Fruit fly (Drosophila melanogaster): Measurements from ENCODE around the gene Nufip.

The Nufip gene

dm6 chr3L:18781653-18782629 is 33.8 kb upstream of the Nufip start (continued):
- TF ChIP-seq CG10431 (GFP tag; optimal IDR thresholded peaks at IDR 0.05) (no peak), Dbx (GFP tag; IDR thresholded peaks at IDR 0.05) (no peak), CG5953 (GFP tag; IDR thresholded peaks at IDR 0.05) (0 out of 2 replicates have a peak, but pooled peaks have one; percentile 3), ro (GFP tag; IDR thresholded peaks at IDR 0.05) (no peak), CG1602 (GFP tag; optimal IDR thresholded peaks at IDR 0.05) (peak; percentile 3), ab (GFP tag; optimal IDR thresholded peaks at IDR 0.05) (no peak), Hr78 (GFP tag; optimal IDR thresholded peaks at IDR 0.05) (peak in 1 of 2 experiments; percentile 4), CG14860 (GFP tag; IDR thresholded peaks at IDR 0.05; ENCODE audit: partially characterized antibody) (no peak), fd64A (GFP tag; optimal IDR thresholded peaks at IDR 0.05) (no peak), pum (GFP tag; optimal IDR thresholded peaks at IDR 0.05) (no peak), mirr (GFP tag; optimal IDR thresholded peaks at IDR 0.05) (peak; percentile 58), Sry-β (GFP tag; optimal IDR thresholded peaks at IDR 0.05) (no peak), Bgb (GFP tag; IDR thresholded peaks at IDR 0.05; ENCODE audit: partially characterized antibody) (no peak), jumu (GFP tag; optimal IDR thresholded peaks at IDR 0.05) (no peak), Elba2 (GFP tag; optimal IDR thresholded peaks at IDR 0.05) (no peak), hth (optimal IDR thresholded peaks at IDR 0.05) (no peak), Mrtf (GFP tag; IDR thresholded peaks at IDR 0.05) (0 out of 3 replicates have a peak, but pooled peaks have one; percentile 34), salm (tag; optimal IDR thresholded peaks at IDR 0.05) (peak; percentile 10), Med (GFP tag) (peak; percentile 6), CG12659 (GFP tag; optimal IDR thresholded peaks at IDR 0.05) (peak; percentile 80), CG34224 (GFP tag; IDR thresholded peaks at IDR 0.05; ENCODE audit: partially characterized antibody) (no peak), CG18011 (GFP tag; optimal IDR thresholded peaks at IDR 0.05) (no peak), CG16779 (GFP tag; IDR thresholded peaks at IDR 0.05) (no peak), CG2712 (tag; optimal IDR thresholded peaks at IDR 0.05) (peak; percentile 39), CG7786 (GFP tag; optimal IDR thresholded peaks at IDR 0.05) (no peak), sim (GFP tag; IDR thresholded peaks at IDR 0.05) (no peak), CG12769 (tag; optimal IDR thresholded peaks at IDR 0.05) (peak; percentile 85), sisA (GFP tag; IDR thresholded peaks at IDR 0.05) (peak; percentile 45), CG31365 (tag; optimal IDR thresholded peaks at IDR 0.05) (no peak), HLH4C (GFP tag; IDR thresholded peaks at IDR 0.05; ENCODE audit: partially characterized antibody) (no peak), B-H2 (GFP tag; optimal IDR thresholded peaks at IDR 0.05) (no peak), Abd-B (GFP tag; optimal IDR thresholded peaks at IDR 0.05) (peak; percentile 64), Rfx (GFP tag; IDR thresholded peaks at IDR 0.05) (no peak), zfh2 (GFP tag; optimal IDR thresholded peaks at IDR 0.05) (no peak), CG10543 (GFP tag; optimal IDR thresholded peaks at IDR 0.05) (peak; percentile 15), NFAT (GFP tag; IDR thresholded peaks at IDR 0.05) (no peak), tio (GFP tag; optimal IDR thresholded peaks at IDR 0.05) (peak; percentile 60), CG9609 (GFP tag; optimal IDR thresholded peaks at IDR 0.05) (no peak), dati (GFP tag; IDR thresholded peaks at IDR 0.05) (no peak), CG3065 (GFP tag; optimal IDR thresholded peaks at IDR 0.05) (no peak), nau (GFP tag; optimal IDR thresholded peaks at IDR 0.05) (no peak), CG10321 (GFP tag; IDR thresholded peaks at IDR 0.05) (0 out of 2 replicates have a peak, but pooled peaks have one; percentile 33), E2f2 (GFP tag; IDR thresholded peaks at IDR 0.05) (peak; percentile 33; the same call in 1 of the 2 replicates), chinmo (GFP tag; IDR thresholded peaks at IDR 0.05; ENCODE audit: partially characterized antibody) (peak; percentile 100), pnt (GFP tag; optimal IDR thresholded peaks at IDR 0.05) (peak; percentile 6), CG8359 (GFP tag; optimal IDR thresholded peaks at IDR 0.05; ENCODE audit: borderline replicate concordance) (no peak), sug (tag; optimal IDR thresholded peaks at IDR 0.05) (peak; percentile 18), ase (GFP tag; IDR thresholded peaks at IDR 0.05) (peak; percentile 41; the same call in 1 of the 3 replicates)

Measured in whole organism, embryonic.